Worm (Caenorhabditis elegans) whole organism, early embryonic: Measurements from ENCODE around the gene cdr-7.

Source experiments
- B0310.2 ChIP-seq: sonication (generic microtip); optimal IDR thresholded peaks from 2 replicates; lab custom pipeline; 2016; ENCODE audit warnings: mild to moderate bottlenecking, missing genetic modification characterization, missing compliant biosample characterization
- F13C5.2 ChIP-seq: sonication (generic microtip); optimal IDR thresholded peaks from 2 replicates; lab custom pipeline; 2017; ENCODE audit warnings: mild to moderate bottlenecking, missing genetic modification characterization, inconsistent platforms, missing compliant biosample characterization
- aly-1 ChIP-seq: sonication (generic microtip); optimal IDR thresholded peaks from 2 replicates; lab custom pipeline; 2016; ENCODE audit warnings: missing genetic modification characterization, missing compliant biosample characterization
- ama-1 ChIP-seq: fragments of 150-350 bp; optimal IDR thresholded peaks from 2 replicates; lab custom pipeline; 2014
- ceh-13 ChIP-seq: fragments of 200-800 bp; sonication (Bioruptor generic); optimal IDR thresholded peaks from 2 replicates; lab custom pipeline; 2018; ENCODE audit warnings: mild to moderate bottlenecking, missing genetic modification characterization, missing compliant biosample characterization
- ceh-36 ChIP-seq: sonication (generic microtip); optimal IDR thresholded peaks from 2 replicates; lab custom pipeline; 2016; ENCODE audit warnings: missing genetic modification characterization, inconsistent platforms, missing compliant biosample characterization
- ets-7 ChIP-seq: sonication (generic microtip); optimal IDR thresholded peaks from 2 replicates; lab custom pipeline; 2016; ENCODE audit warnings: missing genotype, missing genetic modification characterization, missing compliant biosample characterization
- flt-1 ChIP-seq: fragments of 200-800 bp; sonication (Bioruptor generic); IDR thresholded peaks from 2 replicates; pipeline ENCODE4 v1.3.6; 2022; ENCODE audit warnings: missing genetic modification characterization, missing compliant biosample characterization
- hmbx-1 ChIP-seq: sonication (generic microtip); optimal IDR thresholded peaks from 2 replicates; lab custom pipeline; 2016; ENCODE audit warnings: mild to moderate bottlenecking, missing genetic modification characterization, missing compliant biosample characterization
- hmg-4 ChIP-seq: fragments of 200-800 bp; sonication (Bioruptor generic); optimal IDR thresholded peaks from 2 replicates; lab custom pipeline; 2018; ENCODE audit warnings: mild to moderate bottlenecking, missing genetic modification characterization, missing compliant biosample characterization
- hnd-1 ChIP-seq: sonication (generic microtip); optimal IDR thresholded peaks from 2 replicates; lab custom pipeline; 2016; ENCODE audit warnings: missing genetic modification characterization, missing compliant biosample characterization
- scrt-1 ChIP-seq: fragments of 200-800 bp; sonication (Bioruptor generic); IDR thresholded peaks from 2 replicates; pipeline ENCODE4 v1.3.6; 2022; ENCODE audit warnings: missing genetic modification characterization, missing compliant biosample characterization
- sea-1 ChIP-seq: fragments of 200-800 bp; sonication (Bioruptor generic); conservative IDR thresholded peaks from 2 replicates; pipeline ENCODE4 v1.3.6; 2022; ENCODE audit warnings: missing genetic modification characterization, missing compliant biosample characterization
- tbx-11 ChIP-seq: fragments of 200-800 bp; sonication (Bioruptor generic); IDR thresholded peaks from 2 replicates; pipeline ENCODE4 v1.3.6; 2022; ENCODE audit warnings: missing genetic modification characterization, missing compliant biosample characterization
- tbx-37 ChIP-seq: fragments of 200-800 bp; sonication (Bioruptor generic); conservative IDR thresholded peaks from 2 replicates; pipeline ENCODE4 v1.3.6; 2022; ENCODE audit warnings: missing genetic modification reagents, missing genetic modification characterization, missing compliant biosample characterization
- tra-4 ChIP-seq: sonication (generic microtip); optimal IDR thresholded peaks from 2 replicates; lab custom pipeline; 2017; ENCODE audit warnings: missing genetic modification characterization, missing compliant biosample characterization

The cdr-7 gene

ce11 chrV:12369437-12369836 lies 42.5 kb downstream of the cdr-7 start, which contains the start of gene gcy-13:
gcy-13 (minus strand) TSS chrV:12369537.
- no peak for TF ChIP-seq ceh-13
- TF ChIP-seq tbx-37 (GFP tag; lab: Robert Waterston, UW), result no peak
- TF ChIP-seq scrt-1 (GFP tag; lab: Robert Waterston, UW), result no peak
- no peak for TF ChIP-seq sea-1
- TF ChIP-seq hmbx-1 (tag; lab: Kevin White, UChicago), result no peak
- no peak for TF ChIP-seq hnd-1 (tag; lab: Kevin White, UChicago)
- TF ChIP-seq flt-1 (GFP tag; lab: Robert Waterston, UW), result no peak
- no peak for TF ChIP-seq ceh-36 (tag; lab: Kevin White, UChicago)
- TF ChIP-seq aly-1, result no peak
- TF ChIP-seq B0310.2 (tag; lab: Kevin White, UChicago), result no peak
- no peak for TF ChIP-seq tra-4 (tag; lab: Kevin White, UChicago)
- no peak for TF ChIP-seq tbx-11
- TF ChIP-seq ets-7 (tag; lab: Kevin White, UChicago), result no peak
- no peak for TF ChIP-seq hmg-4 (GFP tag; lab: Kevin White, UChicago)
- no peak for TF ChIP-seq F13C5.2 (tag; lab: Kevin White, UChicago)

ce11 chrV:12365104-12365503 lies 46.8 kb downstream of the cdr-7 start, which contains the start of gene fipr-2:
fipr-2 (plus strand) TSS chrV:12365348.
- TF ChIP-seq tbx-37 (GFP tag; lab: Robert Waterston, UW) (no peak), tbx-11 (no peak), ama-1 (lab: Kevin White, UChicago) (no peak), scrt-1 (GFP tag; lab: Robert Waterston, UW) (no peak), ets-7 (tag; lab: Kevin White, UChicago) (no peak), F13C5.2 (tag; lab: Kevin White, UChicago) (no peak), tra-4 (tag; lab: Kevin White, UChicago) (no peak), hnd-1 (tag; lab: Kevin White, UChicago) (no peak)

- TF ChIP-seq ceh-36 (tag; lab: Kevin White, UChicago) (no peak), B0310.2 (tag; lab: Kevin White, UChicago) (no peak), tra-4 (tag; lab: Kevin White, UChicago) (no peak), hmbx-1 (tag; lab: Kevin White, UChicago) (no peak), tbx-11 (no peak), F13C5.2 (tag; lab: Kevin White, UChicago) (no peak), aly-1 (no peak), ama-1 (lab: Kevin White, UChicago) (no peak), ets-7 (tag; lab: Kevin White, UChicago) (no peak), sea-1 (no peak), scrt-1 (GFP tag; lab: Robert Waterston, UW) (no peak), ceh-13 (no peak)
Measured at ce11 chrV:12361644-12362043, 50.3 kb downstream of the cdr-7 start, which contains the start of gene fipr-1. fipr-1 (minus strand) TSS chrV:12361744.
